Fruit fly (Drosophila melanogaster) whole organism, pupa: ENCODE data around the gene CG4757.

ENCODE experiments used
- CG13204 ChIP-seq: fragments of 200-800 bp; sonication (Bioruptor generic); optimal IDR thresholded peaks from 2 replicates; lab custom pipeline; 2018; ENCODE audit warnings: missing biosample characterization, mild to moderate bottlenecking, missing genetic modification characterization, moderate library complexity
- CG15710 ChIP-seq: fragments of 200-800 bp; sonication (Bioruptor generic); optimal IDR thresholded peaks from 2 replicates; lab custom pipeline; 2018; ENCODE audit warnings: missing biosample characterization, mild to moderate bottlenecking, missing genetic modification characterization, moderate library complexity
- CG17806 ChIP-seq: fragments of 200-800 bp; sonication (Bioruptor generic); optimal IDR thresholded peaks from 2 replicates; lab custom pipeline; 2018; ENCODE audit warnings: missing biosample characterization, mild to moderate bottlenecking, missing genetic modification characterization, moderate library complexity
- CG32121 ChIP-seq: fragments of 200-800 bp; sonication (Bioruptor generic); IDR thresholded peaks from 2 replicates; pipeline ENCODE4 v1.3.6; 2022; ENCODE audit warnings: missing biosample characterization, missing genetic modification characterization
- CG34367 ChIP-seq: fragments of 200-800 bp; sonication (Bioruptor generic); optimal IDR thresholded peaks from 2 replicates; lab custom pipeline; 2018; ENCODE audit warnings: missing biosample characterization, mild to moderate bottlenecking, missing genetic modification characterization
- CG8159 ChIP-seq: fragments of 200-800 bp; sonication (Bioruptor generic); optimal IDR thresholded peaks from 3 replicates; lab custom pipeline; 2018; ENCODE audit warnings: missing biosample characterization, mild to moderate bottlenecking, missing genetic modification characterization, moderate library complexity
- CG9948 ChIP-seq: fragments of 200-800 bp; sonication (Bioruptor generic); optimal IDR thresholded peaks from 2 replicates; lab custom pipeline; 2018; ENCODE audit warnings: missing biosample characterization, mild to moderate bottlenecking, missing genetic modification characterization, moderate library complexity
- D1 ChIP-seq: fragments of 200-800 bp; sonication (Bioruptor generic); optimal IDR thresholded peaks from 2 replicates; lab custom pipeline; 2018; ENCODE audit warnings: missing biosample characterization, mild to moderate bottlenecking, missing genetic modification characterization, moderate library complexity
- Ets98B ChIP-seq: fragments of 200-800 bp; sonication (Bioruptor generic); IDR thresholded peaks from 2 replicates; pipeline ENCODE4 v1.3.6; 2022; ENCODE audit warnings: missing biosample characterization, missing genetic modification characterization
- Snoo ChIP-seq: fragments of 200-800 bp; sonication (Bioruptor generic); optimal IDR thresholded peaks from 3 replicates; lab custom pipeline; 2017; ENCODE audit warnings: missing biosample characterization, mild to moderate bottlenecking, missing genetic modification characterization, inconsistent platforms
- fd96Ca ChIP-seq: fragments of 200-800 bp; sonication (Bioruptor generic); IDR thresholded peaks from 3 replicates; pipeline ENCODE4 v1.3.6; 2022; ENCODE audit warnings: missing biosample characterization, missing genetic modification characterization
- rn ChIP-seq: fragments of 200-800 bp; sonication (Bioruptor generic); IDR thresholded peaks from 2 replicates; pipeline ENCODE4 v1.3.6; 2022; ENCODE audit warnings: missing biosample characterization, missing genetic modification characterization

dm6 chr3R:11208766-11209331, 47.8 kb downstream of the CG4757 start:
- TF ChIP-seq CG15710 (tag; lab: Kevin White, UChicago), result no peak
- TF ChIP-seq CG17806, result no peak
- no peak for TF ChIP-seq CG13204 (GFP tag; lab: Kevin White, UChicago)
- TF ChIP-seq rn, result no peak
- TF ChIP-seq CG34367 (tag; lab: Kevin White, UChicago), result no peak
- no peak for TF ChIP-seq CG32121 (GFP tag; lab: Robert Waterston, UW)
- TF ChIP-seq Snoo (tag; lab: Kevin White, UChicago), result no peak
- TF ChIP-seq fd96Ca (GFP tag; lab: Robert Waterston, UW), result no peak
- no peak for TF ChIP-seq Ets98B
- TF ChIP-seq CG8159 (tag; lab: Kevin White, UChicago), result no peak
- TF ChIP-seq CG9948 (tag; lab: Kevin White, UChicago), result no peak
- no peak for TF ChIP-seq D1 (tag; lab: Kevin White, UChicago)
